Worm (Caenorhabditis elegans) whole organism, midembryonic: ENCODE measurements around the gene Y14H12B.2.

Source experiments
- T22C8.4 ChIP-seq: fragments of 200-800 bp; sonication (Bioruptor generic); IDR thresholded peaks from 2 replicates; pipeline ENCODE4 v1.3.6; 2022; ENCODE audit warnings: missing genetic modification characterization, missing compliant biosample characterization
- cog-1 ChIP-seq: sonication (generic microtip); optimal IDR thresholded peaks from 2 replicates; lab custom pipeline; 2016; ENCODE audit warnings: missing genetic modification characterization, missing compliant biosample characterization
- flt-1 ChIP-seq: fragments of 200-800 bp; sonication (Bioruptor generic); IDR thresholded peaks from 2 replicates; pipeline ENCODE4 v1.3.6; 2022; ENCODE audit warnings: missing genetic modification characterization, missing compliant biosample characterization
- klf-2 ChIP-seq: fragments of 200-800 bp; sonication (Bioruptor generic); conservative IDR thresholded peaks from 2 replicates; pipeline ENCODE4 v1.3.6; 2022; ENCODE audit warnings: missing genetic modification reagents, missing genetic modification characterization, missing compliant biosample characterization
- med-1 ChIP-seq: sonication (generic microtip); optimal IDR thresholded peaks from 2 replicates; lab custom pipeline; 2017; ENCODE audit warnings: missing genetic modification characterization, mild to moderate bottlenecking, missing compliant biosample characterization, antibody characterized with exemption, missing genetic modification reagents; ENCODE audit not compliant: insufficient read depth
- ref-1 ChIP-seq: fragments of 200-800 bp; sonication (Bioruptor generic); conservative IDR thresholded peaks from 2 replicates; pipeline ENCODE4 v1.3.6; 2022; ENCODE audit warnings: missing genetic modification reagents, missing genetic modification characterization, missing compliant biosample characterization
- tab-1 ChIP-seq: fragments of 200-800 bp; sonication (Bioruptor generic); IDR thresholded peaks from 2 replicates; pipeline ENCODE4 v1.3.6; 2022; ENCODE audit warnings: missing genetic modification characterization, missing compliant biosample characterization
- ztf-23 ChIP-seq: fragments of 200-800 bp; sonication (Bioruptor generic); IDR thresholded peaks from 2 replicates; pipeline ENCODE4 v1.3.6; 2022; ENCODE audit warnings: missing genetic modification reagents, missing genetic modification characterization, missing compliant biosample characterization
- ztf-29 ChIP-seq: fragments of 200-800 bp; sonication (Bioruptor generic); IDR thresholded peaks from 2 replicates; pipeline ENCODE4 v1.3.6; 2022; ENCODE audit warnings: missing genetic modification reagents, missing genetic modification characterization, missing compliant biosample characterization

The Y14H12B.2 gene

ce11 chrII:3910737-3911136 is 22.8 kb downstream of the Y14H12B.2 start, which contains the start of gene bcmo-2:
Gene bcmo-2, minus strand, starts transcription at chrII:3910837.
- TF ChIP-seq klf-2 (GFP tag; lab: Robert Waterston, UW) (no peak), ztf-29 (GFP tag; lab: Robert Waterston, UW) (no peak), med-1 (no peak)

- TF ChIP-seq cog-1 (tag; lab: Kevin White, UChicago) (no peak), klf-2 (GFP tag; lab: Robert Waterston, UW) (no peak), ref-1 (GFP tag; lab: Robert Waterston, UW) (no peak), med-1 (no peak), ztf-23 (GFP tag; lab: Robert Waterston, UW) (no peak), tab-1 (GFP tag; lab: Robert Waterston, UW) (no peak), ztf-29 (GFP tag; lab: Robert Waterston, UW) (no peak), flt-1 (GFP tag; lab: Robert Waterston, UW) (no peak), T22C8.4 (GFP tag; lab: Robert Waterston, UW) (no peak)
Observed at ce11 chrII:3909301-3909700, 24.2 kb downstream of the Y14H12B.2 start.

ce11 chrII:3908135-3908534 is 25.4 kb downstream of the Y14H12B.2 start:
- TF ChIP-seq tab-1 (GFP tag; lab: Robert Waterston, UW): no peak
- TF ChIP-seq cog-1 (tag; lab: Kevin White, UChicago): no peak
- TF ChIP-seq klf-2 (GFP tag; lab: Robert Waterston, UW): no peak
- no peak for TF ChIP-seq ztf-29 (GFP tag; lab: Robert Waterston, UW)
- TF ChIP-seq ref-1 (GFP tag; lab: Robert Waterston, UW): no peak
- no peak for TF ChIP-seq T22C8.4 (GFP tag; lab: Robert Waterston, UW)
- TF ChIP-seq med-1: no peak
- no peak for TF ChIP-seq ztf-23 (GFP tag; lab: Robert Waterston, UW)
- no peak for TF ChIP-seq flt-1 (GFP tag; lab: Robert Waterston, UW)

ce11 chrII:3906615-3907190 is 26.8 kb downstream of the Y14H12B.2 start, which contains the start of the genes F53C3.11 and fbxb-103:
Gene F53C3.11, minus strand, starts transcription at chrII:3906715.
Gene fbxb-103, plus strand, starts transcription at chrII:3907140.
- no peak for TF ChIP-seq med-1
- no peak for TF ChIP-seq T22C8.4 (GFP tag; lab: Robert Waterston, UW)
- TF ChIP-seq ref-1 (GFP tag; lab: Robert Waterston, UW): no peak
- no peak for TF ChIP-seq klf-2 (GFP tag; lab: Robert Waterston, UW)
- no peak for TF ChIP-seq tab-1 (GFP tag; lab: Robert Waterston, UW)

ce11 chrII:3902798-3903197 is 30.7 kb downstream of the Y14H12B.2 start, which contains the start of gene F53C3.3:
Gene F53C3.3, plus strand, starts transcription at chrII:3902856.
- TF ChIP-seq klf-2 (GFP tag; lab: Robert Waterston, UW) (no peak), tab-1 (GFP tag; lab: Robert Waterston, UW) (no peak), ref-1 (GFP tag; lab: Robert Waterston, UW) (no peak), ztf-29 (GFP tag; lab: Robert Waterston, UW) (no peak), flt-1 (GFP tag; lab: Robert Waterston, UW) (no peak), ztf-23 (GFP tag; lab: Robert Waterston, UW) (no peak), T22C8.4 (GFP tag; lab: Robert Waterston, UW) (no peak), cog-1 (tag; lab: Kevin White, UChicago) (no peak), med-1 (no peak)

- TF ChIP-seq med-1 (no peak), klf-2 (GFP tag; lab: Robert Waterston, UW) (no peak), cog-1 (tag; lab: Kevin White, UChicago) (no peak), tab-1 (GFP tag; lab: Robert Waterston, UW) (no peak), ztf-23 (GFP tag; lab: Robert Waterston, UW) (no peak), T22C8.4 (GFP tag; lab: Robert Waterston, UW) (no peak), flt-1 (GFP tag; lab: Robert Waterston, UW) (no peak), ref-1 (GFP tag; lab: Robert Waterston, UW) (no peak), ztf-29 (GFP tag; lab: Robert Waterston, UW) (no peak)
Observed at ce11 chrII:3901108-3901507, 32.4 kb downstream of the Y14H12B.2 start, which contains the start of gene F53C3.4. Gene F53C3.4, plus strand, starts transcription at chrII:3901408.

ce11 chrII:3897758-3898494 is 35.6 kb downstream of the Y14H12B.2 start, which contains the start of gene F53C3.6:
Gene F53C3.6, plus strand, starts transcription at chrII:3898142.
- TF ChIP-seq flt-1 (GFP tag; lab: Robert Waterston, UW) (peak; percentile 31; the same call in 1 of the 2 replicates), med-1 (no peak), cog-1 (tag; lab: Kevin White, UChicago) (peak; percentile 32)

ce11 chrII:3896920-3897319 is 36.6 kb downstream of the Y14H12B.2 start:
- peak; percentile 71 for TF ChIP-seq cog-1 (tag; lab: Kevin White, UChicago)
- TF ChIP-seq klf-2 (GFP tag; lab: Robert Waterston, UW): no peak
- TF ChIP-seq med-1: no peak
- no peak for TF ChIP-seq ztf-23 (GFP tag; lab: Robert Waterston, UW)
- no peak for TF ChIP-seq ztf-29 (GFP tag; lab: Robert Waterston, UW)
- no peak for TF ChIP-seq flt-1 (GFP tag; lab: Robert Waterston, UW)
- TF ChIP-seq tab-1 (GFP tag; lab: Robert Waterston, UW): no peak
- no peak for TF ChIP-seq T22C8.4 (GFP tag; lab: Robert Waterston, UW)

ce11 chrII:3894755-3895154 is 38.8 kb downstream of the Y14H12B.2 start, which contains the start of gene F53C3.7:
Gene F53C3.7, plus strand, starts transcription at chrII:3895055.
- TF ChIP-seq ref-1 (GFP tag; lab: Robert Waterston, UW): no peak
- TF ChIP-seq ztf-23 (GFP tag; lab: Robert Waterston, UW): no peak
- TF ChIP-seq flt-1 (GFP tag; lab: Robert Waterston, UW): no peak
- TF ChIP-seq med-1: no peak
- no peak for TF ChIP-seq klf-2 (GFP tag; lab: Robert Waterston, UW)
- no peak for TF ChIP-seq cog-1 (tag; lab: Kevin White, UChicago)
- TF ChIP-seq ztf-29 (GFP tag; lab: Robert Waterston, UW): no peak
- TF ChIP-seq tab-1 (GFP tag; lab: Robert Waterston, UW): no peak
- TF ChIP-seq T22C8.4 (GFP tag; lab: Robert Waterston, UW): no peak
